Worm (Caenorhabditis elegans): Measurements from ENCODE around the gene F27E5.8.

Gene F27E5.8

DNA sequence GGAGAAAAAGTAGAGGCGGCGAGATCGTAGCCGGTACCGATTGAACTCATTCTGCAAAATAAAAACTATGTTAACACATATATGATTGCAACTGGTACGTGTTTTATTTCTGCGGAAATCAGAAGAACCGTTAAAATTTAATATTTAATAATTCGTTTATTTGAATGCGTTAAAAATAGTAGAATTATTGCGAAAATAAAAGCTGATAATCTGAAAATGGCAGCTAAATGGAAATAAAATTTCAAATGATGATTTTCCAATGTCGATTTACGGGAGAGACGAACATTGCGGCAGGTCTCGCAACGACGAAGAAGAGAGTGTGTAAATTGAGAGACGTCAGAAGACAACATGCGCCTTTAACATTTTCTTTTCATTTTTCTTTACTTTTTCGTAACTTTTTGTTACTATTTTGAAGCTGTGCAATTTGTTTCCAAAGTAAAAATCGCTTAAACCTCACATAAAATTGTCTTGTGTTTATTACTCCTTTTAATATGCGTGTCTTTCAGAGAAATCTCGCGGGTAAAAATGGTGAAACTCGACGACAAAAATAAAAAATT is 27.4 kb downstream of the F27E5.8 start, which contains the start of the genes pas-7 and puf-12:
Gene pas-7 (minus strand): TSS at position 51 of the 557 bp plus-strand sequence.
Gene puf-12 (plus strand): TSS at position 507 of the 557 bp plus-strand sequence.
- TF ChIP-seq ceh-20 (GFP tag; IDR thresholded peaks at IDR 0.05), result no peak
- no peak for TF ChIP-seq dve-1 (tag; optimal IDR thresholded peaks at IDR 0.05; ENCODE audit: insufficient read depth)
- TF ChIP-seq T26A8.4 (GFP tag; IDR thresholded peaks at IDR 0.05), result no peak
- no peak for TF ChIP-seq spr-1 (tag; optimal IDR thresholded peaks at IDR 0.05)
- TF ChIP-seq zag-1 (tag; optimal IDR thresholded peaks at IDR 0.05), result no peak
- peak in 1 of 2 experiments; percentile 66 for TF ChIP-seq lsy-2 (tag; optimal IDR thresholded peaks at IDR 0.05)
- TF ChIP-seq sdz-12 (GFP tag; optimal IDR thresholded peaks at IDR 0.05), result no peak
- no peak for TF ChIP-seq daf-8 (GFP tag; IDR thresholded peaks at IDR 0.05)
- no peak for TF ChIP-seq lin-15B (tag; optimal IDR thresholded peaks at IDR 0.05)
- no peak for TF ChIP-seq dmd-6 (GFP tag; IDR thresholded peaks at IDR 0.05)
- TF ChIP-seq hmg-1.1 (GFP tag; IDR thresholded peaks at IDR 0.05), result no peak
- no peak for TF ChIP-seq pha-4 (GFP tag; IDR thresholded peaks at IDR 0.05)
- TF ChIP-seq pha-4 (tag; optimal IDR thresholded peaks at IDR 0.05), result peak; percentile 65
- peak; percentile 12 for TF ChIP-seq dpl-1 (GFP tag; optimal IDR thresholded peaks at IDR 0.05)
- no peak for TF ChIP-seq nhr-11 (tag; optimal IDR thresholded peaks at IDR 0.05)
- TF ChIP-seq R02D3.7 (tag; optimal IDR thresholded peaks at IDR 0.05), result peak; percentile 38
- TF ChIP-seq ceh-62 (tag; optimal IDR thresholded peaks at IDR 0.05), result no peak
- TF ChIP-seq nhr-111 (GFP tag; optimal IDR thresholded peaks at IDR 0.05), result no peak
- TF ChIP-seq mes-2 (tag; optimal IDR thresholded peaks at IDR 0.05; ENCODE audit: poor library complexity, severe bottlenecking), result peak; percentile 64
- no peak for TF ChIP-seq ctbp-1 (GFP tag; IDR thresholded peaks at IDR 0.05)
- no peak for TF ChIP-seq arid-1 (GFP tag; conservative IDR thresholded peaks at IDR 0.05)
- no peak for TF ChIP-seq ama-1 (optimal IDR thresholded peaks at IDR 0.05)
- peak; percentile 65 for TF ChIP-seq nhr-6 (tag; optimal IDR thresholded peaks at IDR 0.05)
- TF ChIP-seq Y75B8A.6 (GFP tag; IDR thresholded peaks at IDR 0.05), result no peak

DNA sequence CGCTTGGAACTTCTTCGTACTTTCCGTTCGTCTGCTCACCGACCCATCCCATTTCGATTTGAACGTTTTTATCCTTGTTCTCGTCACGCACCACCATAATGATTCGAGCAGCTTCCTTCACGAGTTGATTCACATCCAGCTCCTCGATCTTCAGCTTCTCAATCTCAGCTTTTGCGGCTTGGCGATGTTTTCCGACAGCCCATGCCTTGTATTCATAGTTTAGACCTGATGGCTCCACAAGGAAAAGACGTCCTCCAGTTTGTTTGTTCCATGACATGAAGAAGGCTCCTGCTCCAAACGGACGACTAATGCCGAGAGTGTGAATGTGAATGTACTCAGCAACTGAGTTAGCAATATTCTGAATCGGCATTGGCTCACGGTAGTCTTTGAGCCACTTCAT is 28.2 kb downstream of the F27E5.8 start:
- TF ChIP-seq aha-1 (tag) (peak; percentile 96), ceh-82 (tag; optimal IDR thresholded peaks at IDR 0.05) (no peak), lin-38 (GFP tag; IDR thresholded peaks at IDR 0.05) (no peak), ceh-62 (tag; optimal IDR thresholded peaks at IDR 0.05) (no peak)

DNA sequence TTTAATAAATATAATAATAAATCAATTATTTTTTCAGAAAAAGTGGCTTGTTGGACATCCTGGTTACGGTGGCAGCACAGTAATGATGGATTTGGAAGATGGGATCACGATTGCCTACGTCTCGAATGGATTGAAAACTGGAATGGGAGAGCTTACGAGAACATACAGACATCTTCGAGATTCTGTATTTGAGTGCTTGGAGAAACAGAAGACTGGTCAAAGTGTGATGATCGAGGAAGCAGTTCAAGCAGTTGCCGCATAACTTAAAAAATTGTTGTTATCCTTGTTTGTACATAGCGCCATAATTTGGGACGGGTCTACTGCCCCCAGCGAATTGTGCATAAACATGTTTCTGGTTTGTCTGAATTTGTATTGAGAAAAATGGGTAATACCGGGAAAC is 28.9 kb downstream of the F27E5.8 start:
- no peak for TF ChIP-seq mxl-2 (GFP tag; conservative IDR thresholded peaks at IDR 0.05)
- peak; percentile 47; the same call in 1 of the 2 replicates for TF ChIP-seq pha-4 (GFP tag; IDR thresholded peaks at IDR 0.05)
- no peak for TF ChIP-seq pha-4 (tag; optimal IDR thresholded peaks at IDR 0.05)
- no peak for TF ChIP-seq nhr-111 (GFP tag; optimal IDR thresholded peaks at IDR 0.05)
- TF ChIP-seq daf-16 (GFP tag; optimal IDR thresholded peaks at IDR 0.05), result no peak
- TF ChIP-seq daf-16 (tag; optimal IDR thresholded peaks at IDR 0.05), result peak; percentile 17
- 0 out of 2 replicates have a peak, but pooled peaks have one; percentile 25 for TF ChIP-seq lin-38 (GFP tag; IDR thresholded peaks at IDR 0.05)
- no peak for TF ChIP-seq pqm-1 (tag; optimal IDR thresholded peaks at IDR 0.05)
- no peak for TF ChIP-seq nhr-237 (tag; optimal IDR thresholded peaks at IDR 0.05)
- no peak for TF ChIP-seq zfp-3 (GFP tag; conservative IDR thresholded peaks at IDR 0.05)
- TF ChIP-seq nhr-77 (tag; optimal IDR thresholded peaks at IDR 0.05), result no peak
- TF ChIP-seq mdt-29 (GFP tag; IDR thresholded peaks at IDR 0.05), result no peak
- no peak for TF ChIP-seq daf-19 (GFP tag; conservative IDR thresholded peaks at IDR 0.05)
- no peak for TF ChIP-seq snpc-4 (tag; optimal IDR thresholded peaks at IDR 0.05)
- no peak for TF ChIP-seq zag-1 (tag; optimal IDR thresholded peaks at IDR 0.05)
- TF ChIP-seq lir-3 (tag; optimal IDR thresholded peaks at IDR 0.05), result no peak
